Fruit fly (Drosophila melanogaster): ENCODE measurements around the gene Vps15.

- no peak for TF ChIP-seq CG8478 (optimal IDR thresholded peaks at IDR 0.05)
- TF ChIP-seq pan (optimal IDR thresholded peaks at IDR 0.05), result no peak
- no peak for TF ChIP-seq usp (GFP tag; optimal IDR thresholded peaks at IDR 0.05)
- TF ChIP-seq psq (optimal IDR thresholded peaks at IDR 0.05), result no peak
- no peak for TF ChIP-seq Dll (optimal IDR thresholded peaks at IDR 0.05)
- no peak for TF ChIP-seq EcR (GFP tag; optimal IDR thresholded peaks at IDR 0.05)
Observed at dm6 chr3R:9246879-9247621, 1.4 kb upstream of the Vps15 start.

Measured in whole organism.